Worm (Caenorhabditis elegans): ENCODE results near the gene F56C3.7.

F56C3.7 gene

ce11 chrX:1344818-1345217 lies 25.8 kb downstream of the F56C3.7 start (continued):
- TF ChIP-seq snpc-1.3 (tag; optimal IDR thresholded peaks at IDR 0.05; ENCODE audit: insufficient read depth): peak; percentile 14
- TF ChIP-seq rec-8 (tag; optimal IDR thresholded peaks at IDR 0.05): peak in 1 of 2 experiments; percentile 45
- peak; percentile 83 for TF ChIP-seq mcd-1 (GFP tag; IDR thresholded peaks at IDR 0.05)
- TF ChIP-seq let-526 (GFP tag; IDR thresholded peaks at IDR 0.05): no peak
- TF ChIP-seq ceh-100 (GFP tag; IDR thresholded peaks at IDR 0.05): peak; percentile 28; the same call in 1 of the 2 replicates
- TF ChIP-seq ztf-25 (GFP tag; IDR thresholded peaks at IDR 0.05): no peak
- TF ChIP-seq snpc-4 (GFP tag; optimal IDR thresholded peaks at IDR 0.05): peak; percentile 67
- TF ChIP-seq snpc-4 (tag; optimal IDR thresholded peaks at IDR 0.05): peak; percentile 55 to 88 (median 80)
- peak; percentile 93 for TF ChIP-seq Y53G8AR.9 (GFP tag; conservative IDR thresholded peaks at IDR 0.05)
- peak; percentile 50 for TF ChIP-seq lsy-27 (tag; optimal IDR thresholded peaks at IDR 0.05; ENCODE audit: borderline replicate concordance, insufficient read depth)
- TF ChIP-seq D2030.7 (GFP tag; IDR thresholded peaks at IDR 0.05): no peak
- no peak for TF ChIP-seq Y95B8A.8 (GFP tag; IDR thresholded peaks at IDR 0.05)
- TF ChIP-seq zim-3 (tag; optimal IDR thresholded peaks at IDR 0.05): no peak
- TF ChIP-seq snpc-1.1 (tag; optimal IDR thresholded peaks at IDR 0.05; ENCODE audit: insufficient read depth): no peak
- TF ChIP-seq die-1 (tag; optimal IDR thresholded peaks at IDR 0.05): peak; percentile 28
- TF ChIP-seq him-1 (tag; optimal IDR thresholded peaks at IDR 0.05): no peak
- no peak for TF ChIP-seq Y79H2A.3 (GFP tag; conservative IDR thresholded peaks at IDR 0.05)
- TF ChIP-seq F37B4.10 (GFP tag; IDR thresholded peaks at IDR 0.05): 0 out of 2 replicates have a peak, but pooled peaks have one; percentile 8
- peak; percentile 84 for TF ChIP-seq T07F8.4 (tag; optimal IDR thresholded peaks at IDR 0.05)
- peak; percentile 86 for TF ChIP-seq akir-1 (GFP tag; optimal IDR thresholded peaks at IDR 0.05)
- peak; percentile 36 for TF ChIP-seq sdz-38 (tag; optimal IDR thresholded peaks at IDR 0.05)
- TF ChIP-seq F57A8.1 (GFP tag; optimal IDR thresholded peaks at IDR 0.05): peak; percentile 84
- TF ChIP-seq sea-2 (GFP tag; IDR thresholded peaks at IDR 0.05): no peak
- TF ChIP-seq bed-1 (GFP tag; IDR thresholded peaks at IDR 0.05): 0 out of 2 replicates have a peak, but pooled peaks have one; percentile 81
- TF ChIP-seq nhr-179 (tag; optimal IDR thresholded peaks at IDR 0.05): peak; percentile 82
- TF ChIP-seq gei-17 (GFP tag; optimal IDR thresholded peaks at IDR 0.05): peak; percentile 97
- peak; percentile 96 for TF ChIP-seq repo-1 (tag; optimal IDR thresholded peaks at IDR 0.05)
- peak; percentile 71 for TF ChIP-seq ceh-79 (tag; optimal IDR thresholded peaks at IDR 0.05)
- 0 out of 2 replicates have a peak, but pooled peaks have one; percentile 54 for TF ChIP-seq nhr-120 (GFP tag; IDR thresholded peaks at IDR 0.05)
- TF ChIP-seq B0261.1 (tag; optimal IDR thresholded peaks at IDR 0.05): peak; percentile 53
- peak; percentile 99 for TF ChIP-seq Y56A3A.18 (GFP tag; IDR thresholded peaks at IDR 0.05)
- TF ChIP-seq F52B5.7 (tag; optimal IDR thresholded peaks at IDR 0.05): no peak
- TF ChIP-seq ceh-91 (GFP tag; IDR thresholded peaks at IDR 0.05): no peak
- TF ChIP-seq ama-1 (optimal IDR thresholded peaks at IDR 0.05): no peak
- TF ChIP-seq ama-1 (GFP tag; optimal IDR thresholded peaks at IDR 0.05): no peak

- no peak for TF ChIP-seq nhr-27 (tag; optimal IDR thresholded peaks at IDR 0.05)
- no peak for TF ChIP-seq Y79H2A.3 (GFP tag; conservative IDR thresholded peaks at IDR 0.05)
- TF ChIP-seq F57A8.1 (GFP tag; optimal IDR thresholded peaks at IDR 0.05): no peak
- no peak for TF ChIP-seq lin-35 (GFP tag; optimal IDR thresholded peaks at IDR 0.05)
- TF ChIP-seq mxl-1 (tag; optimal IDR thresholded peaks at IDR 0.05): no peak
- no peak for TF ChIP-seq madf-6 (GFP tag; IDR thresholded peaks at IDR 0.05)
- no peak for TF ChIP-seq nhr-90 (tag; optimal IDR thresholded peaks at IDR 0.05)
Measured at ce11 chrX:1344321-1344720, 26.3 kb downstream of the F56C3.7 start, which contains the start of gene ins-39. Gene ins-39, minus strand, starts transcription at chrX:1344421.
